Fruit fly (Drosophila melanogaster) whole organism, embryonic: ENCODE results near the gene CG5390.

Experiments
- B-H2 ChIP-seq: fragments of 200-800 bp; sonication (Bioruptor generic); optimal IDR thresholded peaks from 2 replicates; lab custom pipeline; 2018; ENCODE audit warnings: missing biosample characterization, mild to moderate bottlenecking, missing genetic modification characterization
- CG10209 ChIP-seq: fragments of 200-800 bp; sonication (Bioruptor generic); optimal IDR thresholded peaks from 3 replicates; lab custom pipeline; 2017; ENCODE audit warnings: missing biosample characterization, mild to moderate bottlenecking, missing genetic modification characterization, missing genetic modification reagents
- CG10366 ChIP-seq: fragments of 200-800 bp; sonication (Bioruptor generic); IDR thresholded peaks from 2 replicates; pipeline ENCODE4 v1.3.6; 2022; ENCODE audit warnings: missing biosample characterization, missing genetic modification characterization
- CG12071 ChIP-seq: fragments of 200-800 bp; sonication (Bioruptor generic); optimal IDR thresholded peaks from 3 replicates; lab custom pipeline; 2018; ENCODE audit warnings: missing biosample characterization, mild to moderate bottlenecking, missing genetic modification characterization
- CG12104 ChIP-seq: fragments of 200-800 bp; sonication (Bioruptor generic); optimal IDR thresholded peaks from 3 replicates; lab custom pipeline; 2016; ENCODE audit warnings: missing biosample characterization, missing genetic modification characterization
- CG12659 ChIP-seq: fragments of 200-800 bp; sonication (Bioruptor generic); optimal IDR thresholded peaks from 3 replicates; lab custom pipeline; 2017; ENCODE audit warnings: mild to moderate bottlenecking, missing biosample characterization, missing genetic modification reagents, missing genetic modification characterization
- CG1603 ChIP-seq: fragments of 200-800 bp; sonication (Bioruptor generic); optimal IDR thresholded peaks from 2 replicates; lab custom pipeline; 2019; ENCODE audit warnings: missing biosample characterization, mild to moderate bottlenecking, missing genetic modification characterization, moderate library complexity
- CG1792 ChIP-seq: fragments of 200-800 bp; sonication (Bioruptor generic); optimal IDR thresholded peaks from 2 replicates; lab custom pipeline; 2016; ENCODE audit warnings: missing biosample characterization, missing genetic modification characterization
- CG18262 ChIP-seq: fragments of 200-800 bp; optimal IDR thresholded peaks from 3 replicates; lab custom pipeline; 2019; ENCODE audit warnings: missing biosample characterization, mild to moderate bottlenecking, missing genetic modification characterization, moderate library complexity
- CG18476 ChIP-seq: fragments of 200-800 bp; sonication (Bioruptor generic); optimal IDR thresholded peaks from 2 replicates; lab custom pipeline; 2016; ENCODE audit warnings: missing biosample characterization, mild to moderate bottlenecking, missing genetic modification characterization
- CG18599 ChIP-seq: fragments of 200-800 bp; sonication (Bioruptor generic); optimal IDR thresholded peaks from 3 replicates; lab custom pipeline; 2017; ENCODE audit warnings: missing biosample characterization, missing genetic modification characterization, mild to moderate bottlenecking, moderate library complexity, missing genetic modification reagents
- CG30020 ChIP-seq: fragments of 200-800 bp; optimal IDR thresholded peaks from 2 replicates; lab custom pipeline; 2019; ENCODE audit warnings: missing biosample characterization, mild to moderate bottlenecking, missing genetic modification characterization, moderate library complexity
- CG30403 ChIP-seq: fragments of 200-800 bp; sonication (Bioruptor generic); optimal IDR thresholded peaks from 3 replicates; lab custom pipeline; 2016; ENCODE audit warnings: missing biosample characterization, missing genetic modification characterization
- CG30431 ChIP-seq: fragments of 200-800 bp; sonication (Bioruptor generic); optimal IDR thresholded peaks from 2 replicates; lab custom pipeline; 2017; ENCODE audit warnings: missing biosample characterization, missing genetic modification characterization
- CG3847 ChIP-seq: fragments of 200-800 bp; sonication (Bioruptor generic); IDR thresholded peaks from 2 replicates; pipeline ENCODE4 v1.3.6; 2022; ENCODE audit warnings: missing biosample characterization, missing genetic modification characterization
- CG4617 ChIP-seq: fragments of 200-800 bp; sonication (Bioruptor generic); optimal IDR thresholded peaks from 3 replicates; lab custom pipeline; 2016; ENCODE audit warnings: missing biosample characterization, missing genetic modification characterization, borderline replicate concordance
- CG7271 ChIP-seq: fragments of 200-800 bp; sonication (Bioruptor generic); optimal IDR thresholded peaks from 2 replicates; lab custom pipeline; 2018; ENCODE audit warnings: missing biosample characterization, mild to moderate bottlenecking, missing genetic modification characterization, moderate library complexity
- CG7963 ChIP-seq: fragments of 200-800 bp; sonication (Bioruptor generic); IDR thresholded peaks from 3 replicates; pipeline ENCODE4 v1.3.6; 2022; ENCODE audit warnings: missing biosample characterization, missing genetic modification characterization; ENCODE audit not compliant: partially characterized antibody
- CG9797 ChIP-seq: fragments of 200-800 bp; sonication (Bioruptor generic); optimal IDR thresholded peaks from 3 replicates; lab custom pipeline; 2018; ENCODE audit warnings: missing biosample characterization, mild to moderate bottlenecking, missing genetic modification characterization
- CoRest ChIP-seq: fragments of 200-800 bp; sonication (Bioruptor generic); optimal IDR thresholded peaks from 3 replicates; lab custom pipeline; 2018; ENCODE audit warnings: missing biosample characterization, mild to moderate bottlenecking, missing genetic modification characterization, moderate library complexity
- Dp ChIP-seq: fragments of 200-800 bp; sonication (Bioruptor generic); optimal IDR thresholded peaks from 2 replicates; lab custom pipeline; 2018; ENCODE audit warnings: missing biosample characterization, mild to moderate bottlenecking, missing genetic modification characterization, moderate library complexity
- E2f2 ChIP-seq: fragments of 200-800 bp; sonication (Bioruptor generic); IDR thresholded peaks from 2 replicates; pipeline ENCODE4 v1.3.6; 2022; ENCODE audit warnings: missing biosample characterization, missing genetic modification characterization
- ERR ChIP-seq: fragments of 200-800 bp; sonication (Bioruptor generic); optimal IDR thresholded peaks from 2 replicates; lab custom pipeline; 2016; ENCODE audit warnings: missing biosample characterization, missing genetic modification characterization
- Ets97D ChIP-seq: fragments of 200-800 bp; sonication (Bioruptor generic); optimal IDR thresholded peaks from 3 replicates; lab custom pipeline; 2016; ENCODE audit warnings: missing biosample characterization, missing genetic modification characterization
- HHEX ChIP-seq: fragments of 200-800 bp; sonication (Bioruptor generic); optimal IDR thresholded peaks from 3 replicates; lab custom pipeline; 2017; ENCODE audit warnings: missing biosample characterization, mild to moderate bottlenecking, missing genetic modification characterization, missing genetic modification reagents
- MBD-R2 ChIP-seq: fragments of 200-800 bp; sonication (Bioruptor generic); IDR thresholded peaks from 2 replicates; pipeline ENCODE4 v1.3.6; 2022; ENCODE audit warnings: missing biosample characterization, missing genetic modification characterization
- MESR4 ChIP-seq: fragments of 200-800 bp; sonication (Bioruptor generic); optimal IDR thresholded peaks from 2 replicates; lab custom pipeline; 2018; ENCODE audit warnings: missing biosample characterization, mild to moderate bottlenecking, missing genetic modification characterization, moderate library complexity
- MTF-1 ChIP-seq: fragments of 200-800 bp; sonication (Bioruptor generic); optimal IDR thresholded peaks from 2 replicates; lab custom pipeline; 2018; ENCODE audit warnings: missing biosample characterization, mild to moderate bottlenecking, missing genetic modification characterization, borderline replicate concordance
- Sry-β ChIP-seq: fragments of 200-800 bp; sonication (Bioruptor generic); optimal IDR thresholded peaks from 2 replicates; lab custom pipeline; 2018; ENCODE audit warnings: missing biosample characterization, mild to moderate bottlenecking, missing genetic modification characterization, moderate library complexity
- dpn ChIP-seq, 2 experiments: fragments of 200-800 bp; sonication (Bioruptor generic); optimal IDR thresholded peaks; 3 replicates each; lab custom pipeline; 2016; ENCODE audit warnings: missing biosample characterization in 2 of 2, missing genetic modification characterization in 2 of 2
- eyg ChIP-seq: fragments of 200-800 bp; sonication (Bioruptor generic); optimal IDR thresholded peaks from 3 replicates; lab custom pipeline; 2016; ENCODE audit warnings: missing biosample characterization, missing genetic modification characterization
- fru ChIP-seq: fragments of >200 bp; optimal IDR thresholded peaks from 2 replicates; lab custom pipeline; 2017
- gfzf ChIP-seq: fragments of 200-800 bp; sonication (Bioruptor generic); optimal IDR thresholded peaks from 2 replicates; lab custom pipeline; 2016; ENCODE audit warnings: missing biosample characterization, mild to moderate bottlenecking, missing genetic modification characterization, moderate library complexity
- hb ChIP-seq: fragments of 200-800 bp; sonication (Bioruptor generic); IDR thresholded peaks from 3 replicates; pipeline ENCODE4 v1.3.6; 2022; ENCODE audit warnings: missing biosample characterization, missing genetic modification characterization; ENCODE audit not compliant: partially characterized antibody
- knrl ChIP-seq: fragments of 200-800 bp; sonication (Bioruptor generic); IDR thresholded peaks from 3 replicates; pipeline ENCODE4 v1.3.6; 2022; ENCODE audit warnings: missing biosample characterization, missing genetic modification characterization; ENCODE audit not compliant: partially characterized antibody
- lbe ChIP-seq: fragments of 200-800 bp; sonication (Bioruptor generic); optimal IDR thresholded peaks from 2 replicates; lab custom pipeline; 2016; ENCODE audit warnings: missing biosample characterization, mild to moderate bottlenecking, missing genetic modification characterization
- lola ChIP-seq, 3 experiments: fragments of >200 bp in 2 of 3; fragments of 200-800 bp in 1 of 3; sonication (Bioruptor generic) in 1 of 3; optimal IDR thresholded peaks; 2 replicates each; lab custom pipeline; 2017 to 2019; ENCODE audit warnings: missing biosample characterization in 3 of 3, missing genetic modification characterization in 3 of 3, mild to moderate bottlenecking in 1 of 3, moderate library complexity in 1 of 3
- pfk ChIP-seq: fragments of 200-800 bp; sonication (Bioruptor generic); optimal IDR thresholded peaks from 2 replicates; lab custom pipeline; 2018; ENCODE audit warnings: missing biosample characterization, mild to moderate bottlenecking, missing genetic modification characterization, moderate library complexity
- pzg ChIP-seq: fragments of 200-800 bp; sonication (Bioruptor generic); optimal IDR thresholded peaks from 3 replicates; lab custom pipeline; 2018; ENCODE audit warnings: missing biosample characterization, mild to moderate bottlenecking, missing genetic modification characterization, moderate library complexity
- sc ChIP-seq, 3 experiments: fragments of >200 bp in 2 of 3; fragments of 200-800 bp in 1 of 3; sonication (Bioruptor generic) in 1 of 3; optimal IDR thresholded peaks; 2 replicates in 2 of 3; 3 replicates in 1 of 3; lab custom pipeline; 2017; ENCODE audit warnings: mild to moderate bottlenecking in 1 of 3, missing biosample characterization in 1 of 3, missing genetic modification characterization in 1 of 3, missing genetic modification reagents in 1 of 3
- sd ChIP-seq: fragments of 200-800 bp; sonication (Bioruptor generic); optimal IDR thresholded peaks from 3 replicates; lab custom pipeline; 2018; ENCODE audit warnings: missing biosample characterization, mild to moderate bottlenecking, missing genetic modification characterization, moderate library complexity
- sens ChIP-seq: fragments of 200-800 bp; sonication (Bioruptor generic); peaks from one replicate; lab custom pipeline; 2016; ENCODE audit warnings: missing biosample characterization, missing genetic modification characterization
- stwl ChIP-seq: fragments of 200-800 bp; sonication (Bioruptor generic); optimal IDR thresholded peaks from 3 replicates; lab custom pipeline; 2018; ENCODE audit warnings: missing biosample characterization, mild to moderate bottlenecking, missing genetic modification characterization, moderate library complexity
- tio ChIP-seq: fragments of 200-800 bp; sonication (Bioruptor generic); optimal IDR thresholded peaks from 2 replicates; lab custom pipeline; 2017; ENCODE audit warnings: missing biosample characterization, missing genetic modification characterization, inconsistent platforms
- vfl ChIP-seq: fragments of 200-800 bp; sonication (Bioruptor generic); optimal IDR thresholded peaks from 2 replicates; lab custom pipeline; 2016; ENCODE audit warnings: missing biosample characterization, missing genetic modification characterization
- wek ChIP-seq: fragments of 200-800 bp; sonication (Bioruptor generic); optimal IDR thresholded peaks from 3 replicates; lab custom pipeline; 2018; ENCODE audit warnings: missing biosample characterization, mild to moderate bottlenecking, missing genetic modification characterization, moderate library complexity
- z ChIP-seq: fragments of 200-800 bp; sonication (Bioruptor generic); IDR thresholded peaks from 3 replicates; pipeline ENCODE4 v1.3.6; 2022; ENCODE audit warnings: missing biosample characterization, missing genetic modification characterization

CG5390 gene

dm6 chr2L:10268688-10269087 lies 37.7 kb downstream of the CG5390 start, which contains the start of gene CG4957 (continued):
- peak; percentile 30 for TF ChIP-seq CG9797 (GFP tag; lab: Kevin White, UChicago)
- peak; percentile 79 for TF ChIP-seq sd (tag; lab: Kevin White, UChicago)
- peak; percentile 14 for TF ChIP-seq Ets97D (GFP tag; lab: Kevin White, UChicago)
- TF ChIP-seq CG12104 (GFP tag; lab: Kevin White, UChicago) = no peak
- peak; percentile 33 for TF ChIP-seq pzg (GFP tag; lab: Kevin White, UChicago)
- no peak for TF ChIP-seq lbe (GFP tag; lab: Kevin White, UChicago)
- peak; percentile 30 for TF ChIP-seq stwl (tag; lab: Kevin White, UChicago)
- TF ChIP-seq CG30431 (GFP tag; lab: Kevin White, UChicago) = no peak
- TF ChIP-seq Dp (GFP tag; lab: Kevin White, UChicago) = peak; percentile 18
- TF ChIP-seq E2f2 = peak; percentile 46
- TF ChIP-seq CG7963 (GFP tag; lab: Robert Waterston, UW) = no peak
- no peak for TF ChIP-seq CG18262 (tag; lab: Kevin White, UChicago)
- TF ChIP-seq CG10209 = no peak
- TF ChIP-seq hb (GFP tag; lab: Robert Waterston, UW) = no peak
- no peak for TF ChIP-seq sc (optimal IDR thresholded peaks at IDR 0.05; lab: Kevin White, UChicago)
- TF ChIP-seq sc (GFP tag; optimal IDR thresholded peaks at IDR 0.05; lab: Kevin White, UChicago) = no peak
- TF ChIP-seq CoRest (tag; lab: Kevin White, UChicago) = no peak
- TF ChIP-seq CG18476 (GFP tag; lab: Kevin White, UChicago) = no peak
- no peak for TF ChIP-seq CG10366 (GFP tag; lab: Robert Waterston, UW)
- TF ChIP-seq ERR (GFP tag; lab: Kevin White, UChicago) = no peak
- TF ChIP-seq HHEX (GFP tag; lab: Kevin White, UChicago) = no peak
- no peak for TF ChIP-seq tio (GFP tag; lab: Kevin White, UChicago)
- no peak for TF ChIP-seq CG18599 (GFP tag; lab: Kevin White, UChicago)
- no peak for TF ChIP-seq B-H2
- peak; percentile 52 for TF ChIP-seq MBD-R2 (GFP tag; lab: Robert Waterston, UW)
- no peak for TF ChIP-seq CG3847 (GFP tag; lab: Robert Waterston, UW)
- TF ChIP-seq vfl (GFP tag; lab: Kevin White, UChicago) = no peak
- no peak for TF ChIP-seq fru (lab: Kevin White, UChicago)
- TF ChIP-seq CG30403 (GFP tag; lab: Kevin White, UChicago) = no peak
- peak; percentile 53 for TF ChIP-seq sens (GFP tag; lab: Kevin White, UChicago)
- TF ChIP-seq lola (GFP tag; optimal IDR thresholded peaks at IDR 0.05; lab: Kevin White, UChicago) = no peak
- TF ChIP-seq, all 482 proteins: peak for 14

- TF ChIP-seq eyg (GFP tag; lab: Kevin White, UChicago) (no peak), E2f2 (peak; percentile 26; the same call in 1 of the 2 replicates), MESR4 (GFP tag; lab: Kevin White, UChicago) (peak; percentile 33), vfl (GFP tag; lab: Kevin White, UChicago) (no peak), CG7271 (tag; lab: Kevin White, UChicago) (no peak), CG12659 (GFP tag; lab: Kevin White, UChicago) (peak; percentile 4), Dp (GFP tag; lab: Kevin White, UChicago) (peak; percentile 14), knrl (GFP tag; lab: Robert Waterston, UW) (no peak), CG30020 (tag; lab: Kevin White, UChicago) (peak; percentile 65), Sry-β (GFP tag; lab: Kevin White, UChicago) (no peak), CG12071 (no peak), CG1603 (tag; lab: Kevin White, UChicago) (peak; percentile 3), MBD-R2 (GFP tag; lab: Robert Waterston, UW) (peak; percentile 66), pfk (peak; percentile 22), gfzf (GFP tag; lab: Kevin White, UChicago) (peak; percentile 67), z (no peak), CG1792 (GFP tag; lab: Kevin White, UChicago) (no peak), wek (GFP tag; lab: Kevin White, UChicago) (peak; percentile 93), pzg (GFP tag; lab: Kevin White, UChicago) (peak; percentile 44), MTF-1 (no peak), CG4617 (GFP tag; lab: Kevin White, UChicago) (peak; percentile 25), dpn (GFP tag; optimal IDR thresholded peaks at IDR 0.05; lab: Kevin White, UChicago) (no peak), stwl (tag; lab: Kevin White, UChicago) (peak; percentile 32), CG9797 (GFP tag; lab: Kevin White, UChicago) (peak; percentile 18)
These were observed 39.9 kb downstream of the CG5390 start, which contains the start of gene CG4953 for dm6 chr2L:10266511-10266910. TSS of gene CG4953 (plus strand) at chr2L:10266703.
